Worm (Caenorhabditis elegans): ENCODE results near the gene cst-2.

cst-2 gene

ce11 chrX:4307559-4308005 lies 28.3 kb downstream of the cst-2 start (continued):
- TF ChIP-seq nhr-19 (GFP tag; conservative IDR thresholded peaks at IDR 0.05) (peak; percentile 37; the same call in 1 of the 2 replicates), nhr-85 (tag) (peak; percentile 73), egl-13 (tag; optimal IDR thresholded peaks at IDR 0.05) (peak; percentile 15), F16B12.6 (tag; optimal IDR thresholded peaks at IDR 0.05) (peak; percentile 85), efl-1 (optimal IDR thresholded peaks at IDR 0.05) (peak; percentile 4 to 15), efl-1 (GFP tag; optimal IDR thresholded peaks at IDR 0.05 in 1 of 2) (peak in 1 of 2 experiments; percentile 40), zip-4 (GFP tag; optimal IDR thresholded peaks at IDR 0.05) (no peak), nhr-237 (tag; optimal IDR thresholded peaks at IDR 0.05) (no peak), pax-3 (tag; optimal IDR thresholded peaks at IDR 0.05) (no peak), swsn-7 (tag; optimal IDR thresholded peaks at IDR 0.05) (peak; percentile 48), isw-1 (GFP tag; IDR thresholded peaks at IDR 0.05) (0 out of 2 replicates have a peak, but pooled peaks have one; percentile 15), irx-1 (tag; optimal IDR thresholded peaks at IDR 0.05) (peak; percentile 61), tbx-2 (tag; optimal IDR thresholded peaks at IDR 0.05) (peak; percentile 41), unc-86 (tag; optimal IDR thresholded peaks at IDR 0.05) (peak; percentile 44), ceh-90 (tag; optimal IDR thresholded peaks at IDR 0.05) (no peak)

- TF ChIP-seq nhr-47 (tag; optimal IDR thresholded peaks at IDR 0.05) (no peak), nhr-85 (tag) (no peak), mdl-1 (tag; optimal IDR thresholded peaks at IDR 0.05) (no peak), unc-62 (GFP tag; optimal IDR thresholded peaks at IDR 0.05) (no peak), C34B4.2 (tag; optimal IDR thresholded peaks at IDR 0.05) (no peak), hpl-2 (GFP tag; optimal IDR thresholded peaks at IDR 0.05) (no peak), vab-15 (tag; optimal IDR thresholded peaks at IDR 0.05) (no peak), nhr-11 (tag; optimal IDR thresholded peaks at IDR 0.05) (no peak), nhr-77 (tag; optimal IDR thresholded peaks at IDR 0.05) (no peak), nhr-28 (tag; optimal IDR thresholded peaks at IDR 0.05) (no peak), pqm-1 (tag; optimal IDR thresholded peaks at IDR 0.05) (no peak), pax-3 (tag; optimal IDR thresholded peaks at IDR 0.05) (no peak), nhr-76 (tag; optimal IDR thresholded peaks at IDR 0.05) (no peak), efl-3 (GFP tag; optimal IDR thresholded peaks at IDR 0.05) (no peak), elt-3 (tag; optimal IDR thresholded peaks at IDR 0.05) (no peak), unc-86 (tag; optimal IDR thresholded peaks at IDR 0.05) (no peak), rnt-1 (tag; optimal IDR thresholded peaks at IDR 0.05) (no peak), swsn-7 (tag; optimal IDR thresholded peaks at IDR 0.05) (no peak), ets-5 (GFP tag; IDR thresholded peaks at IDR 0.05) (no peak)
Observed at ce11 chrX:4306861-4307260, 29.0 kb downstream of the cst-2 start, which contains the start of gene pqn-15. Gene pqn-15, minus strand, starts transcription at chrX:4306961.

ce11 chrX:4303200-4303599 lies 32.6 kb downstream of the cst-2 start:
- TF ChIP-seq fkh-10 (GFP tag; optimal IDR thresholded peaks at IDR 0.05), result no peak
- TF ChIP-seq elt-2 (tag; optimal IDR thresholded peaks at IDR 0.05), result no peak
- TF ChIP-seq C34B4.2 (tag; optimal IDR thresholded peaks at IDR 0.05), result no peak
- TF ChIP-seq unc-98 (GFP tag; IDR thresholded peaks at IDR 0.05), result no peak
- no peak for TF ChIP-seq nhr-28 (tag; optimal IDR thresholded peaks at IDR 0.05)

DNA sequence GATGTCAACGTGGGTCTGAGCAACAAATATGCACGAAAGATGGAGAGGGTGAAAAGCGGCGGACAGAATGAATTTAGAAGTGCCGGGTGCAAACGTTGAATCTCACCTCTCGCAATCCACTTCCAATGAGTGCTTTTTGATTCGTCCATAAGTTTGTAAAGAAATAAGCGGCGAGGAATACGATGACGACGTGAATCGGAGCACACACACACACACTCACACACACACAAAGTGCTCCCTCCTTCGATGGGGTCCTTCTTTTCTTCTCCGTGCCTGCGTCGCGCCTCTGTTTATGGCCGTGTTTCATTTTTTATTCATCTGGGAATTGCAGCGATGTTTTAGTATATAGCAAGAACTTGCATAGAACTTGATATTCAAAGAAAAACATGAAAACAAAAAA lies 38.4 kb downstream of the cst-2 start, which contains the start of gene paf-2:
Gene paf-2 (minus strand): TSS at position 290 of the 400 bp plus-strand sequence.
- TF ChIP-seq dsc-1 (tag; optimal IDR thresholded peaks at IDR 0.05), result no peak
- peak in 1 of 3 experiments; percentile 19 for TF ChIP-seq ceh-82 (tag; optimal IDR thresholded peaks at IDR 0.05)
- TF ChIP-seq aha-1 (tag; optimal IDR thresholded peaks at IDR 0.05), result no peak
- no peak for TF ChIP-seq nhr-90 (tag; optimal IDR thresholded peaks at IDR 0.05; ENCODE audit: poor library complexity)
- TF ChIP-seq ces-1 (GFP tag; optimal IDR thresholded peaks at IDR 0.05), result no peak
- TF ChIP-seq pag-3 (tag; optimal IDR thresholded peaks at IDR 0.05; ENCODE audit: borderline replicate concordance, insufficient read depth), result no peak
- peak; percentile 17 for TF ChIP-seq aly-2 (tag; optimal IDR thresholded peaks at IDR 0.05)
- TF ChIP-seq efl-3 (GFP tag; optimal IDR thresholded peaks at IDR 0.05), result no peak
- TF ChIP-seq efl-1 (optimal IDR thresholded peaks at IDR 0.05), result no peak
- TF ChIP-seq efl-1 (GFP tag; optimal IDR thresholded peaks at IDR 0.05 in 1 of 2), result peak in 1 of 2 experiments; percentile 78
- no peak for TF ChIP-seq fkh-8 (tag; optimal IDR thresholded peaks at IDR 0.05)
- no peak for TF ChIP-seq lin-15B (tag; optimal IDR thresholded peaks at IDR 0.05)
- TF ChIP-seq lin-14 (GFP tag; optimal IDR thresholded peaks at IDR 0.05), result peak; percentile 59
- no peak for TF ChIP-seq unc-130 (tag; optimal IDR thresholded peaks at IDR 0.05)
- TF ChIP-seq fkh-10 (GFP tag; optimal IDR thresholded peaks at IDR 0.05), result peak; percentile 66

All from whole organism, L1 larva.